Worm (Caenorhabditis elegans): ENCODE measurements around the gene srj-11.
A peak's percentile ranks its signal among the peaks of the same experiment; 100 is the strongest.

Gene srj-11

ce11 chrV:3281523-3281922, 40.3 kb downstream of the srj-11 start, which contains the start of gene T28A11.25:
T28A11.25 (plus strand) TSS chrV:3281823.
- TF ChIP-seq madf-3 (GFP tag; IDR thresholded peaks at IDR 0.05) = 0 out of 2 replicates have a peak, but pooled peaks have one; percentile 28
- TF ChIP-seq ZK185.1 (tag; optimal IDR thresholded peaks at IDR 0.05; ENCODE audit: poor library complexity, severe bottlenecking) = no peak

- no peak for TF ChIP-seq F23B12.7 (tag; optimal IDR thresholded peaks at IDR 0.05; ENCODE audit: insufficient read depth)
- no peak for TF ChIP-seq egl-18 (GFP tag; IDR thresholded peaks at IDR 0.05)
- TF ChIP-seq hmg-1.2 (GFP tag; IDR thresholded peaks at IDR 0.05) = no peak
Observed at ce11 chrV:3282957-3283356, 41.7 kb downstream of the srj-11 start, which contains the start of gene str-64. str-64 (plus strand) TSS chrV:3283257.

ce11 chrV:3284629-3285028, 43.4 kb downstream of the srj-11 start, which contains the start of gene F35F10.5:
F35F10.5 (plus strand) TSS chrV:3284929.
- TF ChIP-seq F57C9.4 (tag; optimal IDR thresholded peaks at IDR 0.05) (no peak), rec-8 (tag; optimal IDR thresholded peaks at IDR 0.05) (no peak), rpc-1 (optimal IDR thresholded peaks at IDR 0.05) (no peak), rpc-1 (tag; optimal IDR thresholded peaks at IDR 0.05) (no peak), repo-1 (tag; optimal IDR thresholded peaks at IDR 0.05) (no peak), ZK185.1 (tag; optimal IDR thresholded peaks at IDR 0.05; ENCODE audit: poor library complexity, severe bottlenecking) (no peak), ceh-79 (tag; optimal IDR thresholded peaks at IDR 0.05) (no peak), snpc-1.3 (tag; optimal IDR thresholded peaks at IDR 0.05; ENCODE audit: insufficient read depth) (no peak), zim-3 (tag; optimal IDR thresholded peaks at IDR 0.05) (no peak), F22D6.2 (tag; optimal IDR thresholded peaks at IDR 0.05) (no peak), hsf-1 (GFP tag; IDR thresholded peaks at IDR 0.05) (no peak)

ce11 chrV:3287330-3287729, 46.1 kb downstream of the srj-11 start, which contains the start of gene F35F10.7:
F35F10.7 (minus strand) TSS chrV:3287430.
- TF ChIP-seq ztf-6 (GFP tag; IDR thresholded peaks at IDR 0.05) = no peak
- no peak for TF ChIP-seq B0261.1 (tag; optimal IDR thresholded peaks at IDR 0.05)
- TF ChIP-seq mxl-1 (tag; optimal IDR thresholded peaks at IDR 0.05) = no peak
- no peak for TF ChIP-seq ztf-25 (GFP tag; IDR thresholded peaks at IDR 0.05)
- no peak for TF ChIP-seq F37B4.10 (GFP tag; IDR thresholded peaks at IDR 0.05)
- TF ChIP-seq lir-1 (GFP tag; conservative IDR thresholded peaks at IDR 0.05) = no peak
- TF ChIP-seq C17E4.6 (GFP tag; IDR thresholded peaks at IDR 0.05) = no peak

- no peak for TF ChIP-seq mel-28 (tag; optimal IDR thresholded peaks at IDR 0.05; ENCODE audit: borderline replicate concordance)
- TF ChIP-seq egl-18 (GFP tag; IDR thresholded peaks at IDR 0.05) = peak; percentile 52; the same call in 1 of the 2 replicates
- no peak for TF ChIP-seq aptf-3 (GFP tag; IDR thresholded peaks at IDR 0.05)
- peak; percentile 76; the same call in 1 of the 2 replicates for TF ChIP-seq bed-1 (GFP tag; IDR thresholded peaks at IDR 0.05)
- no peak for TF ChIP-seq ztf-22 (GFP tag; optimal IDR thresholded peaks at IDR 0.05)
- no peak for TF ChIP-seq lsl-1 (GFP tag; optimal IDR thresholded peaks at IDR 0.05)
- TF ChIP-seq athp-1 (tag; optimal IDR thresholded peaks at IDR 0.05) = no peak
Observed at ce11 chrV:3288134-3288533, 46.9 kb downstream of the srj-11 start.

DNA sequence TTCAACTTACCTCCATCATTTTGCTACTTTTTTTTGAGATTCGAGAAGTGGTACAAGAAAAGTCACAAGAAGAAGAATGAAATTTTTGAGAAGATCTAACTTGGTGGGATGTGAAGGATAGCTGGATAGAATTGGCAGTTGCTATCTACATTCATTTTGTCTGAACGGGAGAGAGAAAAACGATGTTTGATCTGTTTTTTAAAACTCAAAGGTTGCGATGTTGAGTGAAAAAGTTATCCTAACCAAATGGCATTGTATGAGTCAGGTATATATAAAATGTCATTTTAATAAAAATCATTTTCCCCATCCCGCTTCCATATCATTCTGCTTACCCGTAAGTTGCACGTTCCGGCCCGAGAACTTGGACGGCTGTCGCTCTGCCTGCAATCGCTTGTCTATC, 48.0 kb downstream of the srj-11 start, which contains the start of gene F35F10.6:
Gene F35F10.6 (minus strand): TSS at position 101 of the 400 bp plus-strand sequence.
- no peak for TF ChIP-seq unc-130 (GFP tag; optimal IDR thresholded peaks at IDR 0.05)
- TF ChIP-seq repo-1 (tag; optimal IDR thresholded peaks at IDR 0.05) = no peak
- TF ChIP-seq F37B4.10 (GFP tag; IDR thresholded peaks at IDR 0.05) = no peak
- TF ChIP-seq bed-2 (GFP tag; IDR thresholded peaks at IDR 0.05) = no peak
- TF ChIP-seq lin-35 (GFP tag; optimal IDR thresholded peaks at IDR 0.05) = no peak
- TF ChIP-seq bed-1 (GFP tag; IDR thresholded peaks at IDR 0.05) = no peak
- no peak for TF ChIP-seq aptf-3 (GFP tag; IDR thresholded peaks at IDR 0.05)
- no peak for TF ChIP-seq K12H6.12 (tag; optimal IDR thresholded peaks at IDR 0.05)
- no peak for TF ChIP-seq unc-62 (GFP tag; optimal IDR thresholded peaks at IDR 0.05)
- TF ChIP-seq B0336.3 (GFP tag; IDR thresholded peaks at IDR 0.05) = no peak
- no peak for TF ChIP-seq snpc-3.4 (tag; optimal IDR thresholded peaks at IDR 0.05)
- TF ChIP-seq sdz-38 (tag; optimal IDR thresholded peaks at IDR 0.05) = no peak

Measured in whole organism, young adult.